Fruit fly (Drosophila melanogaster): ENCODE results near the gene tgo.

Gene tgo

DNA sequence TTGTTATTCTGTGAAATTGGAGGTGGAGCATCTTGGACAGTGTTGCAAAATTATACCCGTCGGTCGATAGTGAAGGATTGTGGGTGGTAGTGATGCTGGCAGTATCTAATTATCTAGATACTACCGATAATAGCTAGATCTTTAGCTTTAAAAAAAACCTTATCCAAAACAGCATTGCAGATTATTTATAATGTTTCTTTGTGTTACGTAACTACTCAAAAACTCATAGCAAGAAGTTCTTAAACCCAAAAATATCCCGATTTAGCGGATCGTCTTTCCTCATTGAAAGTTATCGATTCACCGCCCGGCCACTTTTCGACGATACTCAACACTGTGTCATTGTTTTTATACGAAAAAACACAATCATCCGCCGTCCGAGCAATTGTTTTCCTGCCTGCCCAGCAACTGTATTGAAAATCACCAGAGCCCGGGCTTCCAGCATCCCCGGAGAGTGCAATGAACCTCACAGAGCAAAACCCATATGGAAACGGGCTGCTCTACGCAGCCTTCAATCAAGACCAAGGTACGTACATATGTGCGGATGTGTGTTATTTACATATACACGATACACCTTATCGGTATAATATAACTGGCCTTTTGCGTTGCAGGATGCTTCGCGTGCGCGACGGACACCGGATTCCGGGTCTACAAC, 26.8 kb downstream of the tgo start, which contains the start of gene CG11975 (continued):
- TF ChIP-seq pdm3 (GFP tag; optimal IDR thresholded peaks at IDR 0.05) = no peak
- peak; percentile 79 for TF ChIP-seq cyc (GFP tag; optimal IDR thresholded peaks at IDR 0.05)
- TF ChIP-seq CG6792 (GFP tag; optimal IDR thresholded peaks at IDR 0.05) = peak; percentile 58
- peak; percentile 36 for TF ChIP-seq CG11902 (GFP tag; optimal IDR thresholded peaks at IDR 0.05)
- peak; percentile 61 for TF ChIP-seq CG34406 (GFP tag; optimal IDR thresholded peaks at IDR 0.05)
- no peak for TF ChIP-seq Eip93F (GFP tag; optimal IDR thresholded peaks at IDR 0.05)
- TF ChIP-seq Lpt (GFP tag; optimal IDR thresholded peaks at IDR 0.05) = peak; percentile 56
- TF ChIP-seq Ets96B (tag; optimal IDR thresholded peaks at IDR 0.05) = peak; percentile 54
- TF ChIP-seq fd59A (GFP tag; optimal IDR thresholded peaks at IDR 0.05) = peak; percentile 56
- peak; percentile 47 for TF ChIP-seq net (GFP tag; optimal IDR thresholded peaks at IDR 0.05)
- peak; percentile 73 for TF ChIP-seq CG31627 (GFP tag; optimal IDR thresholded peaks at IDR 0.05)
- TF ChIP-seq salr (GFP tag; optimal IDR thresholded peaks at IDR 0.05) = peak in 1 of 2 experiments; percentile 34
- TF ChIP-seq eg (GFP tag; IDR thresholded peaks at IDR 0.05) = peak; percentile 15; the same call in 1 of the 3 replicates
- TF ChIP-seq Sox14 (GFP tag; optimal IDR thresholded peaks at IDR 0.05) = peak; percentile 89
- no peak for TF ChIP-seq dac (GFP tag; optimal IDR thresholded peaks at IDR 0.05)
- TF ChIP-seq OdsH (GFP tag; optimal IDR thresholded peaks at IDR 0.05) = peak; percentile 82
- TF ChIP-seq topi (GFP tag; optimal IDR thresholded peaks at IDR 0.05) = peak; percentile 80
- TF ChIP-seq CG16779 (tag; optimal IDR thresholded peaks at IDR 0.05) = no peak

DNA sequence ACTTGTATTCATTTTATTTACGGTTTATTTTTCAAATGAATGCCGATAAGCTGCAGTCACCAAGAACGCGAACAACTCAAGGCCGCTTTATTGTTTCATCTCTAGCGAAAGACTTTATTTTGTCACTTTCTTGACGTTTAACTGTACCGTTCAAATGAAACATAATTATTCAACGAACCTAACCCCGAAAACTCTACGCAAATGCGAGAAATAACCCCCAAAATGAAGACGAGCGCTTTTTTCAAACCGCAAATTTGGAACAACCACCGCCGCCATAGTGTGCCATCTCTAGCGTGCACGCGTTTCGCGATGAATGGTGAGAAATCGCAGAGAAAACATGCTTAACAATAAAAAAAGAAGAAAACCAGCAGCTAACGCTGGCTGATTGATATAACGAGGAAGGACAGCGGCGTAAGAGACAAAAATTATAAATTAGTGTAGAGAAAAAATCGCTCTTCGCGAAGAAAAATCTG, 35.2 kb downstream of the tgo start, which contains the start of gene CG11970:
Gene CG11970, plus strand, starts transcription at position 117 of the 473 bp plus-strand sequence.
- TF ChIP-seq Hr4 (GFP tag; optimal IDR thresholded peaks at IDR 0.05) (no peak), esn (GFP tag; optimal IDR thresholded peaks at IDR 0.05) (peak; percentile 58), Ets96B (tag; optimal IDR thresholded peaks at IDR 0.05) (peak; percentile 8), CG10631 (GFP tag; optimal IDR thresholded peaks at IDR 0.05) (no peak), lz (GFP tag; optimal IDR thresholded peaks at IDR 0.05) (peak; percentile 39), CG3032 (tag; optimal IDR thresholded peaks at IDR 0.05) (no peak), acj6 (GFP tag; optimal IDR thresholded peaks at IDR 0.05) (no peak), CG8119 (GFP tag; IDR thresholded peaks at IDR 0.05) (0 out of 3 replicates have a peak, but pooled peaks have one; percentile 21), CG6854 (GFP tag; optimal IDR thresholded peaks at IDR 0.05) (peak; percentile 11), Eip75B (GFP tag; optimal IDR thresholded peaks at IDR 0.05) (no peak), CG31627 (GFP tag; optimal IDR thresholded peaks at IDR 0.05) (peak; percentile 46), Sox14 (GFP tag; optimal IDR thresholded peaks at IDR 0.05) (peak; percentile 32), CG8319 (GFP tag; optimal IDR thresholded peaks at IDR 0.05) (peak; percentile 11), eg (GFP tag; IDR thresholded peaks at IDR 0.05) (peak; percentile 53; the same call in 2 of the 3 replicates), Hr39 (GFP tag; optimal IDR thresholded peaks at IDR 0.05) (peak; percentile 61), Sox15 (GFP tag; optimal IDR thresholded peaks at IDR 0.05) (peak; percentile 25), Ets21C (GFP tag; optimal IDR thresholded peaks at IDR 0.05) (no peak), CG15336 (GFP tag; IDR thresholded peaks at IDR 0.05) (0 out of 2 replicates have a peak, but pooled peaks have one; percentile 22), CG11902 (GFP tag; optimal IDR thresholded peaks at IDR 0.05) (no peak), cyc (GFP tag; optimal IDR thresholded peaks at IDR 0.05) (peak; percentile 44)

DNA sequence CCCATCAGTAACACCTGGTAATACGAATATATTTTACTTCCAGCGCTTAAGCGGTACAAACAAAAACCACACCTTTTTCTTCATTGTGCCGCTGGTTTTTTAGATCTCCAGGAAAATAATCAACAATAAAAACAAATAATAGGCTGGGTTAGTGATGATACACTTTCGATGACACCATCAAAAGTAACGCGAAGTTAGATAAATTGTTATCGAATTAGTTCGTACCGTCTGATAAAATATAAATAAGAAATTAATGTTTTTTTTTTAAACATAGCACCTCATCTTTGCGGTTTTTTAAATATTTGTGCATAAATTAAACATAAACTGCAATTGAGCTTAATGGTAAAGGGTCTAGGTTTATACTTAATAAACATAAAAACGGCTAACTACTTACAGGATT, 35.7 kb downstream of the tgo start, which contains the start of gene RagA-B:
Gene RagA-B, minus strand, starts transcription at position 175 of the 400 bp plus-strand sequence.
- TF ChIP-seq Sox102F (GFP tag; optimal IDR thresholded peaks at IDR 0.05) = no peak
- TF ChIP-seq fkh (GFP tag; optimal IDR thresholded peaks at IDR 0.05) = peak; percentile 33

All from whole organism, prepupa.